Worm (Caenorhabditis elegans): ENCODE data around the gene C09G9.8.

ce11 chrIV:8923381-8923780 is 42.1 kb downstream of the C09G9.8 start:
- TF ChIP-seq zag-1 (tag; optimal IDR thresholded peaks at IDR 0.05), result no peak
- TF ChIP-seq snpc-4 (tag; optimal IDR thresholded peaks at IDR 0.05), result no peak
- no peak for TF ChIP-seq ztf-11 (tag; optimal IDR thresholded peaks at IDR 0.05)
- TF ChIP-seq ztf-4 (tag; optimal IDR thresholded peaks at IDR 0.05), result no peak
- TF ChIP-seq blmp-1 (tag; optimal IDR thresholded peaks at IDR 0.05), result no peak
- TF ChIP-seq elt-3 (tag; optimal IDR thresholded peaks at IDR 0.05), result no peak
- TF ChIP-seq nhr-237 (tag; optimal IDR thresholded peaks at IDR 0.05), result no peak
- no peak for TF ChIP-seq lin-13 (GFP tag; optimal IDR thresholded peaks at IDR 0.05)
- no peak for TF ChIP-seq nhr-47 (tag; optimal IDR thresholded peaks at IDR 0.05)
- no peak for TF ChIP-seq unc-62 (GFP tag; optimal IDR thresholded peaks at IDR 0.05)
- no peak for TF ChIP-seq nhr-11 (tag; optimal IDR thresholded peaks at IDR 0.05)

Data from whole organism, L1 larva.